Fruit fly (Drosophila melanogaster): Measurements from ENCODE around the gene CG14355.

DNA sequence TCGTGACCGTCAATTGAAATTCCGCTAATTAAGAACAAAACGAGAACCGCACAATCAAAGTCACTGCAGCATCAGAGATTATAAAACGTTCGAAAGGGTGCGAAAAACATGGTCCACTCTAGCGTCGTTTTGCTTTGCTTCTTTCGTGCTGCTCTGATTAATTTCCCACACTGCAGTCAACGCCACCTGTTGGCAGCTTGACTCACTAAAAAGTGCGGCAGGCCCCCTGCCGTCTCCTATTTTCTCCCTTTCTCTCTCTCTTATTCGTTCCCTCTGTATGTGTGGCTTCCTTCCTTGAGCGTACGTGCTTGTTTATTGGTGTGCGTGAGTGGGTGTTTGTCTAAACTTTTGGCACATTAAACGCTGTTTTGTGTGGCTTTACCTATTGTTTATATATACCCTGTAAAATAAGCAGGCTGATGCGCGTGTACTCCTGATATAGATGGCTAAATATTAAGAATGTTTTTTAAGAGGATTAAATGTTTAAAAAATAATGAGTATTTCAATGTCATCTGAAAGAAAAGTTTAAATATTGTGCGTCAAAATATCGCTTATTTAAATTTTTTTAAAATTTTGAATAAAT lies 53.1 kb downstream of the CG14355 start:
- TF ChIP-seq toe (GFP tag; optimal IDR thresholded peaks at IDR 0.05) (peak; percentile 10), Mnt (GFP tag; optimal IDR thresholded peaks at IDR 0.05) (no peak), kay (GFP tag; ENCODE audit: borderline replicate concordance) (no peak), tj (GFP tag; optimal IDR thresholded peaks at IDR 0.05) (no peak), Clk (GFP tag; optimal IDR thresholded peaks at IDR 0.05) (no peak), bab1 (GFP tag; optimal IDR thresholded peaks at IDR 0.05) (no peak), CG5204 (GFP tag; optimal IDR thresholded peaks at IDR 0.05) (no peak), Crg-1 (GFP tag; optimal IDR thresholded peaks at IDR 0.05) (no peak), CG1620 (GFP tag; optimal IDR thresholded peaks at IDR 0.05) (no peak), Hr96 (GFP tag; optimal IDR thresholded peaks at IDR 0.05) (no peak)

All from whole organism, adult.